Fruit fly (Drosophila melanogaster) whole organism, embryonic: ENCODE data around the gene heix.
A peak's percentile ranks its signal among the peaks of the same experiment; 100 is the strongest.

Experiments
- ATbp ChIP-seq: fragments of 200-800 bp; sonication (Bioruptor generic); optimal IDR thresholded peaks from 2 replicates; lab custom pipeline; 2017; ENCODE audit warnings: missing biosample characterization, mild to moderate bottlenecking, missing genetic modification characterization, missing genetic modification reagents
- Antp ChIP-seq: fragments of 200-800 bp; sonication (Bioruptor generic); optimal IDR thresholded peaks from 3 replicates; lab custom pipeline; 2016; ENCODE audit warnings: missing biosample characterization, missing genetic modification characterization
- CG10209 ChIP-seq: fragments of 200-800 bp; sonication (Bioruptor generic); optimal IDR thresholded peaks from 3 replicates; lab custom pipeline; 2017; ENCODE audit warnings: missing biosample characterization, mild to moderate bottlenecking, missing genetic modification characterization, missing genetic modification reagents
- CG10565 ChIP-seq: fragments of 200-800 bp; sonication (Bioruptor generic); optimal IDR thresholded peaks from 3 replicates; lab custom pipeline; 2016; ENCODE audit warnings: missing biosample characterization, mild to moderate bottlenecking, missing genetic modification characterization
- CG11085 ChIP-seq: fragments of 200-800 bp; sonication (Bioruptor generic); IDR thresholded peaks from 2 replicates; pipeline ENCODE4 v1.3.6; 2022; ENCODE audit warnings: missing biosample characterization, missing genetic modification characterization
- CG11560 ChIP-seq: fragments of 200-800 bp; sonication (Bioruptor generic); IDR thresholded peaks from 3 replicates; pipeline ENCODE4 v1.3.6; 2022; ENCODE audit warnings: missing biosample characterization, missing genetic modification characterization
- CG11695 ChIP-seq: fragments of 200-800 bp; sonication (Bioruptor generic); IDR thresholded peaks from 3 replicates; pipeline ENCODE4 v1.3.6; 2022; ENCODE audit warnings: missing biosample characterization, missing genetic modification characterization
- CG18764 ChIP-seq: fragments of 200-800 bp; sonication (Bioruptor generic); optimal IDR thresholded peaks from 3 replicates; lab custom pipeline; 2016; ENCODE audit warnings: missing biosample characterization, missing genetic modification characterization
- CG30431 ChIP-seq: fragments of 200-800 bp; sonication (Bioruptor generic); optimal IDR thresholded peaks from 2 replicates; lab custom pipeline; 2017; ENCODE audit warnings: missing biosample characterization, missing genetic modification characterization
- CG31365 ChIP-seq: fragments of 200-800 bp; sonication (Bioruptor generic); optimal IDR thresholded peaks from 2 replicates; lab custom pipeline; 2018; ENCODE audit warnings: missing biosample characterization, mild to moderate bottlenecking, missing genetic modification characterization
- CG32532 ChIP-seq: fragments of 200-800 bp; sonication (Bioruptor generic); IDR thresholded peaks from 2 replicates; pipeline ENCODE4 v1.3.6; 2022; ENCODE audit warnings: missing biosample characterization, missing genetic modification characterization
- CG33557 ChIP-seq: fragments of 200-800 bp; sonication (Bioruptor generic); optimal IDR thresholded peaks from 2 replicates; lab custom pipeline; 2019; ENCODE audit warnings: missing biosample characterization, mild to moderate bottlenecking, missing genetic modification characterization, moderate library complexity
- CG34422 ChIP-seq: fragments of 200-800 bp; sonication (Bioruptor generic); IDR thresholded peaks from 3 replicates; pipeline ENCODE4 v1.3.6; 2022; ENCODE audit warnings: missing biosample characterization, missing genetic modification characterization
- CG4820 ChIP-seq: fragments of 200-800 bp; sonication (Bioruptor generic); optimal IDR thresholded peaks from 3 replicates; lab custom pipeline; 2016; ENCODE audit warnings: missing biosample characterization, missing genetic modification characterization
- CG5180 ChIP-seq: fragments of 200-800 bp; sonication (Bioruptor generic); optimal IDR thresholded peaks from 3 replicates; lab custom pipeline; 2017; ENCODE audit warnings: missing biosample characterization, missing genetic modification characterization, mild to moderate bottlenecking, moderate library complexity, missing genetic modification reagents
- CG5245 ChIP-seq: fragments of 200-800 bp; sonication (Bioruptor generic); optimal IDR thresholded peaks from 3 replicates; lab custom pipeline; 2016; ENCODE audit warnings: missing biosample characterization, missing genetic modification characterization
- CG6854 ChIP-seq: fragments of 200-800 bp; sonication (Bioruptor generic); optimal IDR thresholded peaks from 3 replicates; lab custom pipeline; 2017; ENCODE audit warnings: missing biosample characterization, mild to moderate bottlenecking, missing genetic modification characterization
- CG7987 ChIP-seq: fragments of 200-800 bp; sonication (Bioruptor generic); optimal IDR thresholded peaks from 2 replicates; lab custom pipeline; 2018; ENCODE audit warnings: missing biosample characterization, mild to moderate bottlenecking, missing genetic modification characterization, moderate library complexity
- CG8089 ChIP-seq: fragments of 200-800 bp; sonication (Bioruptor generic); optimal IDR thresholded peaks from 3 replicates; lab custom pipeline; 2016; ENCODE audit warnings: missing biosample characterization, missing genetic modification characterization
- CG8281 ChIP-seq: fragments of 200-800 bp; sonication (Bioruptor generic); optimal IDR thresholded peaks from 2 replicates; lab custom pipeline; 2018; ENCODE audit warnings: missing biosample characterization, mild to moderate bottlenecking, missing genetic modification characterization, moderate library complexity
- CG9817 ChIP-seq: fragments of 200-800 bp; sonication (Bioruptor generic); optimal IDR thresholded peaks from 2 replicates; lab custom pipeline; 2018; ENCODE audit warnings: missing biosample characterization, mild to moderate bottlenecking, missing genetic modification characterization, moderate library complexity
- Camta ChIP-seq: fragments of 200-800 bp; sonication (Bioruptor generic); optimal IDR thresholded peaks from 2 replicates; lab custom pipeline; 2016; ENCODE audit warnings: missing biosample characterization, missing genetic modification characterization
- Dip2 ChIP-seq: fragments of 200-800 bp; sonication (Bioruptor generic); IDR thresholded peaks from 2 replicates; pipeline ENCODE4 v1.3.6; 2022; ENCODE audit warnings: missing biosample characterization, missing genetic modification characterization
- Neu2 ChIP-seq: fragments of 200-800 bp; sonication (Bioruptor generic); optimal IDR thresholded peaks from 3 replicates; lab custom pipeline; 2016; ENCODE audit warnings: missing biosample characterization, missing genetic modification characterization, borderline replicate concordance
- Optix ChIP-seq: fragments of 200-800 bp; sonication (Bioruptor generic); IDR thresholded peaks from 3 replicates; pipeline ENCODE4 v1.3.6; 2022; ENCODE audit warnings: missing biosample characterization, missing genetic modification characterization
- Sox100B ChIP-seq: fragments of 200-800 bp; sonication (Bioruptor generic); optimal IDR thresholded peaks from 3 replicates; lab custom pipeline; 2018; ENCODE audit warnings: missing biosample characterization, mild to moderate bottlenecking, missing genetic modification characterization
- Sox102F ChIP-seq: fragments of 200-800 bp; sonication (Bioruptor generic); optimal IDR thresholded peaks from 2 replicates; lab custom pipeline; 2018; ENCODE audit warnings: missing biosample characterization, mild to moderate bottlenecking, missing genetic modification characterization, moderate library complexity
- YL-1 ChIP-seq: fragments of 200-800 bp; sonication (Bioruptor generic); optimal IDR thresholded peaks from 3 replicates; lab custom pipeline; 2017; ENCODE audit warnings: missing biosample characterization, mild to moderate bottlenecking, missing genetic modification characterization
- ap ChIP-seq: fragments of 200-800 bp; sonication (Bioruptor generic); IDR thresholded peaks from 2 replicates; pipeline ENCODE4 v1.3.6; 2022; ENCODE audit warnings: missing biosample characterization, missing genetic modification characterization
- bigmax ChIP-seq: fragments of 200-800 bp; sonication (Bioruptor generic); optimal IDR thresholded peaks from 2 replicates; lab custom pipeline; 2018; ENCODE audit warnings: missing biosample characterization, mild to moderate bottlenecking, missing genetic modification characterization
- br ChIP-seq: fragments of >200 bp; optimal IDR thresholded peaks from 2 replicates; lab custom pipeline; 2017
- chn ChIP-seq: fragments of 200-800 bp; sonication (Bioruptor generic); optimal IDR thresholded peaks from 2 replicates; lab custom pipeline; 2016; ENCODE audit warnings: missing biosample characterization, missing genetic modification characterization
- crc ChIP-seq: fragments of 200-800 bp; sonication (Bioruptor generic); optimal IDR thresholded peaks from 2 replicates; lab custom pipeline; 2016; ENCODE audit warnings: missing biosample characterization, missing genetic modification characterization
- crol ChIP-seq: fragments of 200-800 bp; sonication (Bioruptor generic); IDR thresholded peaks from 2 replicates; pipeline ENCODE4 v1.3.6; 2022; ENCODE audit warnings: missing biosample characterization, missing genetic modification characterization
- da ChIP-seq: fragments of 200-800 bp; sonication (Bioruptor generic); optimal IDR thresholded peaks from 2 replicates; lab custom pipeline; 2016; ENCODE audit warnings: missing biosample characterization, missing genetic modification characterization
- dimm ChIP-seq: fragments of 200-800 bp; sonication (Bioruptor generic); IDR thresholded peaks from 2 replicates; pipeline ENCODE4 v1.3.6; 2022; ENCODE audit warnings: missing biosample characterization, missing genetic modification characterization
- dm ChIP-seq: fragments of 200-800 bp; sonication (Bioruptor generic); optimal IDR thresholded peaks from 3 replicates; lab custom pipeline; 2016; ENCODE audit warnings: missing biosample characterization, missing genetic modification characterization
- dmrt11E ChIP-seq: fragments of 200-800 bp; sonication (Bioruptor generic); optimal IDR thresholded peaks from 3 replicates; lab custom pipeline; 2018; ENCODE audit warnings: missing biosample characterization, mild to moderate bottlenecking, missing genetic modification characterization, moderate library complexity
- ftz-f1 ChIP-seq: fragments of 200-800 bp; sonication (Bioruptor generic); optimal IDR thresholded peaks from 2 replicates; lab custom pipeline; 2016; ENCODE audit warnings: missing biosample characterization, missing genetic modification characterization
- gt ChIP-seq: fragments of 200-800 bp; sonication (Bioruptor generic); IDR thresholded peaks from 2 replicates; pipeline ENCODE4 v1.3.6; 2022; ENCODE audit warnings: missing biosample characterization, missing genetic modification characterization
- hkb ChIP-seq, 2 experiments: fragments of 200-800 bp in 1 of 2; fragments of >200 bp in 1 of 2; sonication (Bioruptor generic) in 1 of 2; IDR thresholded peaks in 1 of 2; optimal IDR thresholded peaks in 1 of 2; 2 replicates each; pipeline versions ENCODE4 v1.3.6 to Lab custom; 2017 to 2022; ENCODE audit warnings: missing biosample characterization in 1 of 2, missing genetic modification characterization in 1 of 2
- hth ChIP-seq: fragments of >200 bp; optimal IDR thresholded peaks from 2 replicates; lab custom pipeline; 2017; ENCODE audit warnings: inconsistent platforms
- ind ChIP-seq: fragments of 200-800 bp; sonication (Bioruptor generic); optimal IDR thresholded peaks from 3 replicates; lab custom pipeline; 2016; ENCODE audit warnings: missing biosample characterization, missing genetic modification characterization
- maf-S ChIP-seq: fragments of 200-800 bp; sonication (Bioruptor generic); optimal IDR thresholded peaks from 2 replicates; lab custom pipeline; 2016; ENCODE audit warnings: missing biosample characterization, missing genetic modification characterization
- mam ChIP-seq: fragments of 200-800 bp; sonication (Bioruptor generic); optimal IDR thresholded peaks from 3 replicates; lab custom pipeline; 2016; ENCODE audit warnings: missing biosample characterization, missing genetic modification characterization
- peb ChIP-seq: fragments of 200-800 bp; sonication (Bioruptor generic); IDR thresholded peaks from 2 replicates; pipeline ENCODE4 v1.3.6; 2022; ENCODE audit warnings: missing biosample characterization, missing genetic modification characterization
- ro ChIP-seq: fragments of 200-800 bp; sonication (Bioruptor generic); IDR thresholded peaks from 2 replicates; pipeline ENCODE4 v1.3.6; 2022; ENCODE audit warnings: missing biosample characterization, missing genetic modification characterization
- stc ChIP-seq: fragments of 200-800 bp; sonication (Bioruptor generic); IDR thresholded peaks from 2 replicates; pipeline ENCODE4 v1.3.6; 2022; ENCODE audit warnings: missing biosample characterization, missing genetic modification characterization
- tup ChIP-seq: fragments of 200-800 bp; sonication (Bioruptor generic); optimal IDR thresholded peaks from 2 replicates; lab custom pipeline; 2016; ENCODE audit warnings: missing biosample characterization, mild to moderate bottlenecking, missing genetic modification characterization, moderate library complexity
- unc-4 ChIP-seq: fragments of 200-800 bp; sonication (Bioruptor generic); IDR thresholded peaks from 2 replicates; pipeline ENCODE4 v1.3.6; 2022; ENCODE audit warnings: missing biosample characterization, missing genetic modification characterization; ENCODE audit not compliant: partially characterized antibody

heix gene

dm6 chr2L:16325515-16326257 lies 26.0 kb upstream of the heix start, which contains the start of gene cact (continued):
- TF ChIP-seq bigmax (peak; percentile 4), dmrt11E (tag; lab: Kevin White, UChicago) (peak; percentile 94), tup (GFP tag; lab: Kevin White, UChicago) (peak; percentile 89), Neu2 (GFP tag; lab: Kevin White, UChicago) (peak; percentile 60), CG5180 (GFP tag; lab: Kevin White, UChicago) (peak; percentile 57), CG32532 (GFP tag; lab: Robert Waterston, UW) (peak; percentile 94), stc (GFP tag; lab: Robert Waterston, UW) (peak; percentile 88), hth (lab: Kevin White, UChicago) (no peak), crc (GFP tag; lab: Kevin White, UChicago) (peak; percentile 93), unc-4 (GFP tag; lab: Robert Waterston, UW) (peak; percentile 63), CG33557 (peak; percentile 79), CG10209 (peak; percentile 91), ro (GFP tag; lab: Robert Waterston, UW) (peak; percentile 80), CG11085 (peak; percentile 71), peb (GFP tag; lab: Robert Waterston, UW) (peak; percentile 74), dm (peak; percentile 92), CG6854 (peak; percentile 87), Camta (GFP tag; lab: Kevin White, UChicago) (peak; percentile 87), CG31365 (tag; lab: Kevin White, UChicago) (peak; percentile 16), Dip2 (GFP tag; lab: Robert Waterston, UW) (no peak), gt (GFP tag; lab: Robert Waterston, UW) (peak; percentile 71; the same call in 1 of the 2 replicates), mam (GFP tag; lab: Kevin White, UChicago) (peak; percentile 95), crol (GFP tag; lab: Robert Waterston, UW) (no peak; the same call in none of the 2 replicates), CG34422 (GFP tag; lab: Robert Waterston, UW) (peak; percentile 93), CG9817 (tag; lab: Kevin White, UChicago) (peak; percentile 92), dimm (GFP tag; lab: Robert Waterston, UW) (no peak), ind (GFP tag; lab: Kevin White, UChicago) (peak; percentile 94), Sox102F (GFP tag; lab: Kevin White, UChicago) (peak; percentile 95), CG18764 (GFP tag; lab: Kevin White, UChicago) (peak; percentile 85), CG5245 (GFP tag; lab: Kevin White, UChicago) (peak; percentile 82), ftz-f1 (GFP tag; lab: Kevin White, UChicago) (peak; percentile 27), ATbp (GFP tag; lab: Kevin White, UChicago) (peak; percentile 70), CG30431 (GFP tag; lab: Kevin White, UChicago) (peak; percentile 84), Sox100B (GFP tag; lab: Kevin White, UChicago) (peak; percentile 77), chn (peak; percentile 94), YL-1 (GFP tag; lab: Kevin White, UChicago) (peak; percentile 70), CG8089 (GFP tag; lab: Kevin White, UChicago) (peak; percentile 92), CG8281 (tag; lab: Kevin White, UChicago) (peak; percentile 68), maf-S (peak; percentile 90), CG11560 (tag; lab: Robert Waterston, UW) (peak; percentile 70; the same call in 2 of the 3 replicates), CG11695 (GFP tag; lab: Robert Waterston, UW) (peak; percentile 89), ap (GFP tag; lab: Robert Waterston, UW) (peak; percentile 90), br (no peak), CG7987 (GFP tag; lab: Kevin White, UChicago) (peak; percentile 62), hkb (optimal IDR thresholded peaks at IDR 0.05; lab: Kevin White, UChicago) (no peak), hkb (GFP tag; IDR thresholded peaks at IDR 0.05; lab: Robert Waterston, UW) (peak; percentile 92), Optix (GFP tag; lab: Robert Waterston, UW) (peak; percentile 83; the same call in 2 of the 3 replicates), Antp (peak; percentile 95), da (peak; percentile 81), CG10565 (GFP tag; lab: Kevin White, UChicago) (peak; percentile 50), CG4820 (GFP tag; lab: Kevin White, UChicago) (peak; percentile 89)
